Fruit fly (Drosophila melanogaster): Measurements from ENCODE around the gene CG32201.

CG32201 gene

dm6 chr3L:18611600-18611999 is 2.2 kb downstream of the CG32201 start, which contains the start of gene CG32199:
Gene CG32199 (plus strand): TSS chr3L:18611900.
- TF ChIP-seq kay (GFP tag; ENCODE audit: borderline replicate concordance): no peak
- no peak for TF ChIP-seq CG5204 (GFP tag; optimal IDR thresholded peaks at IDR 0.05)
- TF ChIP-seq CG12768 (GFP tag; optimal IDR thresholded peaks at IDR 0.05): no peak
- TF ChIP-seq cic (GFP tag; optimal IDR thresholded peaks at IDR 0.05): no peak
- TF ChIP-seq CG33017 (tag; optimal IDR thresholded peaks at IDR 0.05): no peak
- no peak for TF ChIP-seq pad (GFP tag; optimal IDR thresholded peaks at IDR 0.05)
- no peak for TF ChIP-seq CG14711 (tag; optimal IDR thresholded peaks at IDR 0.05)
- TF ChIP-seq bab1 (GFP tag; optimal IDR thresholded peaks at IDR 0.05): no peak
- no peak for TF ChIP-seq ovo (GFP tag; optimal IDR thresholded peaks at IDR 0.05)
- no peak for TF ChIP-seq CG7101 (tag; optimal IDR thresholded peaks at IDR 0.05)
- no peak for TF ChIP-seq tj (GFP tag; optimal IDR thresholded peaks at IDR 0.05)
- TF ChIP-seq Mnt (GFP tag; optimal IDR thresholded peaks at IDR 0.05): no peak
- no peak for TF ChIP-seq CG7045 (GFP tag; optimal IDR thresholded peaks at IDR 0.05)
- no peak for TF ChIP-seq toe (GFP tag; optimal IDR thresholded peaks at IDR 0.05)
- no peak for TF ChIP-seq cnc (optimal IDR thresholded peaks at IDR 0.05)
- TF ChIP-seq CG1620 (GFP tag; optimal IDR thresholded peaks at IDR 0.05): no peak
- TF ChIP-seq Crg-1 (GFP tag; optimal IDR thresholded peaks at IDR 0.05): no peak

dm6 chr3L:18617893-18618577 is 8.6 kb downstream of the CG32201 start, which contains the start of the genes CG13380 and CG4174:
Gene CG13380 (minus strand): TSS chr3L:18617943.
Gene CG4174 (minus strand): TSS chr3L:18617943.
- TF ChIP-seq toe (GFP tag; optimal IDR thresholded peaks at IDR 0.05): no peak
- TF ChIP-seq pad (GFP tag; optimal IDR thresholded peaks at IDR 0.05): peak; percentile 11
- TF ChIP-seq CG1620 (GFP tag; optimal IDR thresholded peaks at IDR 0.05): no peak
- TF ChIP-seq Mnt (GFP tag; optimal IDR thresholded peaks at IDR 0.05): no peak
- no peak for TF ChIP-seq cnc (optimal IDR thresholded peaks at IDR 0.05)
- TF ChIP-seq bab1 (GFP tag; optimal IDR thresholded peaks at IDR 0.05): peak; percentile 47

- TF ChIP-seq CG7045 (GFP tag; optimal IDR thresholded peaks at IDR 0.05) (no peak), bab1 (GFP tag; optimal IDR thresholded peaks at IDR 0.05) (peak; percentile 48), CG33017 (tag; optimal IDR thresholded peaks at IDR 0.05) (no peak), pad (GFP tag; optimal IDR thresholded peaks at IDR 0.05) (peak; percentile 79), tj (GFP tag; optimal IDR thresholded peaks at IDR 0.05) (no peak), CG7101 (tag; optimal IDR thresholded peaks at IDR 0.05) (peak; percentile 26), Crg-1 (GFP tag; optimal IDR thresholded peaks at IDR 0.05) (no peak), Hr96 (GFP tag; optimal IDR thresholded peaks at IDR 0.05) (peak; percentile 30)
Observed at dm6 chr3L:18620988-18621734, 11.7 kb downstream of the CG32201 start.

dm6 chr3L:18621735-18622421 is 12.5 kb downstream of the CG32201 start, which contains the start of gene not:
Gene not (minus strand): TSS chr3L:18622129.
- TF ChIP-seq tj (GFP tag; optimal IDR thresholded peaks at IDR 0.05): peak; percentile 75
- TF ChIP-seq cic (GFP tag; optimal IDR thresholded peaks at IDR 0.05): peak; percentile 71
- TF ChIP-seq pad (GFP tag; optimal IDR thresholded peaks at IDR 0.05): no peak
- TF ChIP-seq bab1 (GFP tag; optimal IDR thresholded peaks at IDR 0.05): peak; percentile 17
- no peak for TF ChIP-seq Mnt (GFP tag; optimal IDR thresholded peaks at IDR 0.05)
- peak; percentile 33 for TF ChIP-seq CG12768 (GFP tag; optimal IDR thresholded peaks at IDR 0.05)

dm6 chr3L:18622422-18622739 is 13.0 kb downstream of the CG32201 start, which contains the start of gene bora:
Gene bora (plus strand): TSS chr3L:18622692.
- TF ChIP-seq toe (GFP tag; optimal IDR thresholded peaks at IDR 0.05): no peak
- TF ChIP-seq cic (GFP tag; optimal IDR thresholded peaks at IDR 0.05): no peak
- TF ChIP-seq CG12768 (GFP tag; optimal IDR thresholded peaks at IDR 0.05): peak; percentile 14

- peak; percentile 67 for TF ChIP-seq tj (GFP tag; optimal IDR thresholded peaks at IDR 0.05)
- TF ChIP-seq CG14711 (tag; optimal IDR thresholded peaks at IDR 0.05): no peak
- TF ChIP-seq bab1 (GFP tag; optimal IDR thresholded peaks at IDR 0.05): peak; percentile 83
- peak; percentile 9 for TF ChIP-seq CG11617 (GFP tag; optimal IDR thresholded peaks at IDR 0.05)
- TF ChIP-seq Hr96 (GFP tag; optimal IDR thresholded peaks at IDR 0.05): peak; percentile 7
- peak; percentile 26 for TF ChIP-seq Crg-1 (GFP tag; optimal IDR thresholded peaks at IDR 0.05)
- TF ChIP-seq CG7101 (tag; optimal IDR thresholded peaks at IDR 0.05): peak; percentile 29
- TF ChIP-seq Mnt (GFP tag; optimal IDR thresholded peaks at IDR 0.05): peak; percentile 71
- TF ChIP-seq cic (GFP tag; optimal IDR thresholded peaks at IDR 0.05): peak; percentile 27
- TF ChIP-seq toe (GFP tag; optimal IDR thresholded peaks at IDR 0.05): no peak
- TF ChIP-seq CG1620 (GFP tag; optimal IDR thresholded peaks at IDR 0.05): peak; percentile 35
- no peak for TF ChIP-seq CG12768 (GFP tag; optimal IDR thresholded peaks at IDR 0.05)
- no peak for TF ChIP-seq CG33017 (tag; optimal IDR thresholded peaks at IDR 0.05)
- TF ChIP-seq CG7045 (GFP tag; optimal IDR thresholded peaks at IDR 0.05): no peak
- TF ChIP-seq ovo (GFP tag; optimal IDR thresholded peaks at IDR 0.05): peak; percentile 75
- no peak for TF ChIP-seq cnc (optimal IDR thresholded peaks at IDR 0.05)
- TF ChIP-seq pad (GFP tag; optimal IDR thresholded peaks at IDR 0.05): peak; percentile 40
- peak; percentile 61 for TF ChIP-seq kay (GFP tag; ENCODE audit: borderline replicate concordance)
- no peak for TF ChIP-seq Clk (GFP tag; optimal IDR thresholded peaks at IDR 0.05)
- no peak for TF ChIP-seq CG5204 (GFP tag; optimal IDR thresholded peaks at IDR 0.05)
Observed at dm6 chr3L:18625786-18626185, 16.4 kb downstream of the CG32201 start, which contains the start of gene MYPT-75D. Gene MYPT-75D (plus strand): TSS chr3L:18625959.
